Fruit fly (Drosophila melanogaster) whole organism, embryonic: ENCODE data around the gene CG34409.

Source experiments
- Adf1 ChIP-seq: fragments of 200-800 bp; sonication (Bioruptor generic); IDR thresholded peaks from 2 replicates; pipeline ENCODE4 v1.3.6; 2022; ENCODE audit warnings: missing biosample characterization, missing genetic modification characterization
- Antp ChIP-seq: fragments of 200-800 bp; sonication (Bioruptor generic); optimal IDR thresholded peaks from 3 replicates; lab custom pipeline; 2016; ENCODE audit warnings: missing biosample characterization, missing genetic modification characterization
- C15 ChIP-seq: fragments of 200-800 bp; sonication (Bioruptor generic); IDR thresholded peaks from 3 replicates; pipeline ENCODE4 v1.3.6; 2022; ENCODE audit warnings: missing biosample characterization, missing genetic modification characterization
- CG1024 ChIP-seq: fragments of 200-800 bp; sonication (Bioruptor generic); IDR thresholded peaks from 2 replicates; pipeline ENCODE4 v1.3.6; 2022; ENCODE audit warnings: missing biosample characterization, missing genetic modification characterization
- CG10431 ChIP-seq: fragments of 200-800 bp; sonication (Bioruptor generic); optimal IDR thresholded peaks from 3 replicates; lab custom pipeline; 2018; ENCODE audit warnings: missing biosample characterization, mild to moderate bottlenecking, missing genetic modification characterization
- CG10462 ChIP-seq: fragments of 200-800 bp; sonication (Bioruptor generic); optimal IDR thresholded peaks from 2 replicates; lab custom pipeline; 2016; ENCODE audit warnings: missing biosample characterization, missing genetic modification characterization
- CG10543 ChIP-seq: fragments of 200-800 bp; sonication (Bioruptor generic); optimal IDR thresholded peaks from 3 replicates; lab custom pipeline; 2017; ENCODE audit warnings: missing biosample characterization, mild to moderate bottlenecking, missing genetic modification characterization, moderate library complexity
- CG10959 ChIP-seq: fragments of 200-800 bp; sonication (Bioruptor generic); IDR thresholded peaks from 2 replicates; pipeline ENCODE4 v1.3.6; 2022; ENCODE audit warnings: missing biosample characterization, missing genetic modification characterization
- CG11696 ChIP-seq: fragments of 200-800 bp; sonication (Bioruptor generic); IDR thresholded peaks from 2 replicates; pipeline ENCODE4 v1.3.6; 2022; ENCODE audit warnings: missing biosample characterization, missing genetic modification characterization
- CG1603 ChIP-seq: fragments of 200-800 bp; sonication (Bioruptor generic); optimal IDR thresholded peaks from 2 replicates; lab custom pipeline; 2019; ENCODE audit warnings: missing biosample characterization, mild to moderate bottlenecking, missing genetic modification characterization, moderate library complexity
- CG17361 ChIP-seq: fragments of 200-800 bp; sonication (Bioruptor generic); IDR thresholded peaks from 3 replicates; pipeline ENCODE4 v1.3.6; 2022; ENCODE audit warnings: missing biosample characterization, missing genetic modification characterization
- CG32767 ChIP-seq: fragments of 200-800 bp; sonication (Bioruptor generic); IDR thresholded peaks from 2 replicates; pipeline ENCODE4 v1.3.6; 2022; ENCODE audit warnings: missing biosample characterization, missing genetic modification characterization
- CG4820 ChIP-seq: fragments of 200-800 bp; sonication (Bioruptor generic); optimal IDR thresholded peaks from 3 replicates; lab custom pipeline; 2016; ENCODE audit warnings: missing biosample characterization, missing genetic modification characterization
- CG5180 ChIP-seq: fragments of 200-800 bp; sonication (Bioruptor generic); optimal IDR thresholded peaks from 3 replicates; lab custom pipeline; 2017; ENCODE audit warnings: missing biosample characterization, missing genetic modification characterization, mild to moderate bottlenecking, moderate library complexity, missing genetic modification reagents
- CG8478 ChIP-seq: fragments of >200 bp; optimal IDR thresholded peaks from 2 replicates; lab custom pipeline; 2018
- D19A ChIP-seq: fragments of 200-800 bp; optimal IDR thresholded peaks from 3 replicates; lab custom pipeline; 2019; ENCODE audit warnings: missing biosample characterization, mild to moderate bottlenecking, missing genetic modification characterization, moderate library complexity
- Doc3 ChIP-seq: fragments of 200-800 bp; sonication (Bioruptor generic); IDR thresholded peaks from 3 replicates; pipeline ENCODE4 v1.3.6; 2022; ENCODE audit warnings: missing biosample characterization, missing genetic modification characterization; ENCODE audit not compliant: partially characterized antibody
- E2f2 ChIP-seq: fragments of 200-800 bp; sonication (Bioruptor generic); IDR thresholded peaks from 2 replicates; pipeline ENCODE4 v1.3.6; 2022; ENCODE audit warnings: missing biosample characterization, missing genetic modification characterization
- Eip74EF ChIP-seq, 2 experiments: fragments of 200-800 bp in 1 of 2; fragments of >200 bp in 1 of 2; sonication (Bioruptor generic) in 1 of 2; optimal IDR thresholded peaks; 2 replicates each; lab custom pipeline; 2017 to 2019; ENCODE audit warnings: missing biosample characterization in 2 of 2, missing genetic modification characterization in 2 of 2, mild to moderate bottlenecking in 1 of 2, moderate library complexity in 1 of 2
- HHEX ChIP-seq: fragments of 200-800 bp; sonication (Bioruptor generic); optimal IDR thresholded peaks from 3 replicates; lab custom pipeline; 2017; ENCODE audit warnings: missing biosample characterization, mild to moderate bottlenecking, missing genetic modification characterization, missing genetic modification reagents
- HLH54F ChIP-seq: fragments of 200-800 bp; sonication (Bioruptor generic); optimal IDR thresholded peaks from 3 replicates; lab custom pipeline; 2016; ENCODE audit warnings: missing biosample characterization, missing genetic modification characterization
- HmgZ ChIP-seq: fragments of 200-800 bp; sonication (Bioruptor generic); optimal IDR thresholded peaks from 2 replicates; lab custom pipeline; 2018; ENCODE audit warnings: missing biosample characterization, mild to moderate bottlenecking, missing genetic modification characterization
- MBD-R2 ChIP-seq: fragments of 200-800 bp; sonication (Bioruptor generic); IDR thresholded peaks from 2 replicates; pipeline ENCODE4 v1.3.6; 2022; ENCODE audit warnings: missing biosample characterization, missing genetic modification characterization
- Med ChIP-seq: fragments of 200-800 bp; sonication (Bioruptor generic); peaks from one replicate; lab custom pipeline; 2016; ENCODE audit warnings: missing biosample characterization, missing genetic modification characterization, mild to moderate bottlenecking, inconsistent platforms, moderate library complexity
- Mrtf ChIP-seq: fragments of 200-800 bp; sonication (Bioruptor generic); IDR thresholded peaks from 3 replicates; pipeline ENCODE4 v1.3.6; 2022; ENCODE audit warnings: missing biosample characterization, missing genetic modification characterization
- NFAT ChIP-seq: fragments of 200-800 bp; sonication (Bioruptor generic); IDR thresholded peaks from 2 replicates; pipeline ENCODE4 v1.3.6; 2022; ENCODE audit warnings: missing biosample characterization, missing genetic modification characterization
- Pdp1 ChIP-seq, 2 experiments: fragments of 200-800 bp; sonication (Bioruptor generic); optimal IDR thresholded peaks; 3 replicates each; lab custom pipeline; 2016; ENCODE audit warnings: missing biosample characterization in 2 of 2, missing genetic modification characterization in 2 of 2, mild to moderate bottlenecking in 1 of 2, moderate library complexity in 1 of 2
- Side ChIP-seq: fragments of 200-800 bp; sonication (Bioruptor generic); optimal IDR thresholded peaks from 2 replicates; lab custom pipeline; 2016; ENCODE audit warnings: missing biosample characterization, missing genetic modification characterization
- bigmax ChIP-seq: fragments of 200-800 bp; sonication (Bioruptor generic); optimal IDR thresholded peaks from 2 replicates; lab custom pipeline; 2018; ENCODE audit warnings: missing biosample characterization, mild to moderate bottlenecking, missing genetic modification characterization
- bowl ChIP-seq: fragments of 200-800 bp; sonication (Bioruptor generic); IDR thresholded peaks from 2 replicates; pipeline ENCODE4 v1.3.6; 2022; ENCODE audit warnings: missing biosample characterization, missing genetic modification characterization
- cg ChIP-seq: fragments of 200-800 bp; sonication (Bioruptor generic); optimal IDR thresholded peaks from 3 replicates; lab custom pipeline; 2019; ENCODE audit warnings: missing biosample characterization, mild to moderate bottlenecking, missing genetic modification characterization, moderate library complexity
- disco-r ChIP-seq: fragments of 200-800 bp; sonication (Bioruptor generic); optimal IDR thresholded peaks from 2 replicates; lab custom pipeline; 2016; ENCODE audit warnings: missing biosample characterization, missing genetic modification characterization
- dm ChIP-seq: fragments of 200-800 bp; sonication (Bioruptor generic); optimal IDR thresholded peaks from 3 replicates; lab custom pipeline; 2016; ENCODE audit warnings: missing biosample characterization, missing genetic modification characterization
- exex ChIP-seq: fragments of 200-800 bp; sonication (Bioruptor generic); optimal IDR thresholded peaks from 4 replicates; lab custom pipeline; 2018; ENCODE audit warnings: missing biosample characterization, mild to moderate bottlenecking, missing genetic modification characterization, moderate library complexity
- fd96Cb ChIP-seq: fragments of 200-800 bp; sonication (Bioruptor generic); optimal IDR thresholded peaks from 2 replicates; lab custom pipeline; 2018; ENCODE audit warnings: missing biosample characterization, mild to moderate bottlenecking, missing genetic modification characterization, moderate library complexity
- hth ChIP-seq: fragments of >200 bp; optimal IDR thresholded peaks from 2 replicates; lab custom pipeline; 2017; ENCODE audit warnings: inconsistent platforms
- jing ChIP-seq: fragments of 200-800 bp; sonication (Bioruptor generic); optimal IDR thresholded peaks from 2 replicates; lab custom pipeline; 2018; ENCODE audit warnings: missing biosample characterization, mild to moderate bottlenecking, missing genetic modification characterization
- kay ChIP-seq: fragments of 200-800 bp; sonication (Bioruptor generic); optimal IDR thresholded peaks from 2 replicates; lab custom pipeline; 2016; ENCODE audit warnings: missing biosample characterization, missing genetic modification characterization
- lola ChIP-seq, 3 experiments: fragments of >200 bp in 2 of 3; fragments of 200-800 bp in 1 of 3; sonication (Bioruptor generic) in 1 of 3; optimal IDR thresholded peaks; 2 replicates each; lab custom pipeline; 2017 to 2019; ENCODE audit warnings: missing biosample characterization in 3 of 3, missing genetic modification characterization in 3 of 3, mild to moderate bottlenecking in 1 of 3, moderate library complexity in 1 of 3
- pb ChIP-seq: fragments of 200-800 bp; sonication (Bioruptor generic); optimal IDR thresholded peaks from 3 replicates; lab custom pipeline; 2016; ENCODE audit warnings: missing biosample characterization, missing genetic modification characterization
- psq ChIP-seq: fragments of 200-800 bp; sonication (Bioruptor generic); optimal IDR thresholded peaks from 2 replicates; lab custom pipeline; 2017; ENCODE audit warnings: missing biosample characterization, missing genetic modification characterization
- sc ChIP-seq, 3 experiments: fragments of >200 bp in 2 of 3; fragments of 200-800 bp in 1 of 3; sonication (Bioruptor generic) in 1 of 3; optimal IDR thresholded peaks; 2 replicates in 2 of 3; 3 replicates in 1 of 3; lab custom pipeline; 2017; ENCODE audit warnings: mild to moderate bottlenecking in 1 of 3, missing biosample characterization in 1 of 3, missing genetic modification characterization in 1 of 3, missing genetic modification reagents in 1 of 3
- sens ChIP-seq: fragments of 200-800 bp; sonication (Bioruptor generic); peaks from one replicate; lab custom pipeline; 2016; ENCODE audit warnings: missing biosample characterization, missing genetic modification characterization
- sug ChIP-seq: fragments of 200-800 bp; optimal IDR thresholded peaks from 2 replicates; lab custom pipeline; 2019; ENCODE audit warnings: missing biosample characterization, mild to moderate bottlenecking, missing genetic modification characterization, moderate library complexity
- tap ChIP-seq: fragments of 200-800 bp; optimal IDR thresholded peaks from 3 replicates; lab custom pipeline; 2019; ENCODE audit warnings: missing biosample characterization, mild to moderate bottlenecking, missing genetic modification characterization, moderate library complexity
- tgo ChIP-seq: fragments of 200-800 bp; sonication (Bioruptor generic); IDR thresholded peaks from 3 replicates; pipeline ENCODE4 v1.3.6; 2022; ENCODE audit warnings: missing biosample characterization, missing genetic modification characterization
- usp ChIP-seq: fragments of >200 bp; optimal IDR thresholded peaks from 2 replicates; lab custom pipeline; 2017; ENCODE audit warnings: missing biosample characterization, missing genetic modification characterization

CG34409 gene

dm6 chr3R:9701148-9701703 is 44.9 kb downstream of the CG34409 start (continued):
- TF ChIP-seq usp (GFP tag; lab: Kevin White, UChicago) (no peak), CG8478 (lab: Kevin White, UChicago) (no peak), psq (no peak), sens (GFP tag; lab: Kevin White, UChicago) (peak; percentile 14), lola (GFP tag; optimal IDR thresholded peaks at IDR 0.05; lab: Kevin White, UChicago) (no peak), CG32767 (GFP tag; lab: Robert Waterston, UW) (no peak), jing (no peak), MBD-R2 (GFP tag; lab: Robert Waterston, UW) (no peak), Adf1 (GFP tag; lab: Robert Waterston, UW) (no peak), CG17361 (GFP tag; lab: Robert Waterston, UW) (no peak), pb (GFP tag; lab: Kevin White, UChicago) (peak; percentile 9), tgo (no peak), E2f2 (GFP tag; lab: Robert Waterston, UW) (no peak), C15 (GFP tag; lab: Robert Waterston, UW) (no peak), hth (no peak), bowl (GFP tag; lab: Robert Waterston, UW) (no peak), CG10431 (no peak), CG10959 (GFP tag; lab: Robert Waterston, UW) (no peak), D19A (no peak), bigmax (GFP tag; lab: Kevin White, UChicago) (no peak), NFAT (GFP tag; lab: Robert Waterston, UW) (no peak), Side (GFP tag; lab: Kevin White, UChicago) (peak; percentile 28), disco-r (no peak), Antp (GFP tag; lab: Kevin White, UChicago) (no peak), dm (GFP tag; lab: Kevin White, UChicago) (no peak), CG5180 (GFP tag; lab: Kevin White, UChicago) (peak; percentile 45), HLH54F (GFP tag; lab: Kevin White, UChicago) (no peak), sc (optimal IDR thresholded peaks at IDR 0.05; lab: Kevin White, UChicago) (no peak), sc (GFP tag; optimal IDR thresholded peaks at IDR 0.05; lab: Kevin White, UChicago) (no peak), CG1603 (peak; percentile 13), CG11696 (GFP tag; lab: Robert Waterston, UW) (no peak), HmgZ (tag; lab: Kevin White, UChicago) (peak; percentile 21)
- TF ChIP-seq, all 482 proteins: peak for 101

dm6 chr3R:9700513-9700912 is 45.7 kb downstream of the CG34409 start:
- peak; percentile 42 for TF ChIP-seq sens (GFP tag; lab: Kevin White, UChicago)
- TF ChIP-seq kay (GFP tag; lab: Kevin White, UChicago), result no peak
- TF ChIP-seq HHEX, result no peak
- TF ChIP-seq Pdp1 (GFP tag; optimal IDR thresholded peaks at IDR 0.05; lab: Kevin White, UChicago), result peak in 1 of 2 experiments; percentile 62
- no peak for TF ChIP-seq CG1024 (GFP tag; lab: Robert Waterston, UW)
- TF ChIP-seq CG4820 (GFP tag; lab: Kevin White, UChicago), result no peak
- no peak for TF ChIP-seq Eip74EF (GFP tag; optimal IDR thresholded peaks at IDR 0.05; lab: Kevin White, UChicago)
- no peak for TF ChIP-seq tap (tag; lab: Kevin White, UChicago)
- TF ChIP-seq Med, result peak; percentile 14
- no peak for TF ChIP-seq Mrtf (GFP tag; lab: Robert Waterston, UW)
- TF ChIP-seq fd96Cb (tag; lab: Kevin White, UChicago), result no peak
- peak; percentile 71 for TF ChIP-seq exex (tag; lab: Kevin White, UChicago)
- TF ChIP-seq CG10462 (GFP tag; lab: Kevin White, UChicago), result no peak
- peak; percentile 2 for TF ChIP-seq sug (tag; lab: Kevin White, UChicago)
- no peak for TF ChIP-seq Doc3
- peak; percentile 54 for TF ChIP-seq cg (GFP tag; lab: Kevin White, UChicago)
- peak; percentile 20 for TF ChIP-seq CG10543 (GFP tag; lab: Kevin White, UChicago)
